Fruit fly (Drosophila melanogaster): ENCODE results near the gene CG5746.
A peak's percentile ranks its signal among the peaks of the same experiment; 100 is the strongest.

The CG5746 gene

DNA sequence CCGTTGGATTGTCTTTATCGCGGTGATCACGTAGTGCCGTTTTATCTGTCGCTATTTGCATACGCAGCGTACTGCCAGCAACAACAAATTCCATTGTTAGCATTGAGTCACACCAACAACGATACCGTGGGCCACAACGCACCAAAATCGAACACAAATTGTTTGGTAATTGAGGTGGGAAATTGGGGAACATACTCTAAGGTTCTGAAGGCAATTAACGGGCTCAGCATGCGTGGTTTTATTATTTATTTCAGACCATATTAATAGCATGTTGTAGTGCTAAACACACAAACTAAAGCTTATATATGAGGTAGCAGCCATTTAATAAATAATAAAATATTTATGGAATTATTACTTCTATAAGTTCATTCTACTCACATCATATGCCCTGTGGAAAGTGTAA, 50.1 kb downstream of the CG5746 start (continued):
- TF ChIP-seq CG5180 (GFP tag; optimal IDR thresholded peaks at IDR 0.05) (no peak), ken (GFP tag; IDR thresholded peaks at IDR 0.05) (peak; percentile 44; the same call in 2 of the 3 replicates), CG6765 (GFP tag; optimal IDR thresholded peaks at IDR 0.05) (no peak), CG10267 (tag; optimal IDR thresholded peaks at IDR 0.05) (peak; percentile 12), CG11695 (GFP tag; IDR thresholded peaks at IDR 0.05) (0 out of 3 replicates have a peak, but pooled peaks have one; percentile 22), aop (GFP tag; IDR thresholded peaks at IDR 0.05) (no peak), CG2116 (GFP tag; optimal IDR thresholded peaks at IDR 0.05) (no peak), CG11085 (GFP tag; IDR thresholded peaks at IDR 0.05) (no peak), CG6683 (GFP tag; optimal IDR thresholded peaks at IDR 0.05) (no peak), Stat92E (GFP tag; optimal IDR thresholded peaks at IDR 0.05) (no peak), CG4282 (GFP tag; optimal IDR thresholded peaks at IDR 0.05) (no peak), Kr (GFP tag; optimal IDR thresholded peaks at IDR 0.05) (no peak), CG9215 (GFP tag; IDR thresholded peaks at IDR 0.05) (no peak), amos (GFP tag; IDR thresholded peaks at IDR 0.05; ENCODE audit: partially characterized antibody) (no peak), row (GFP tag; IDR thresholded peaks at IDR 0.05) (peak; percentile 44), CG7357 (GFP tag; IDR thresholded peaks at IDR 0.05) (no peak), Fer2 (tag; optimal IDR thresholded peaks at IDR 0.05) (no peak), CG43689 (GFP tag; IDR thresholded peaks at IDR 0.05) (no peak), MBD-R2 (GFP tag; IDR thresholded peaks at IDR 0.05) (no peak), CG33213 (GFP tag; optimal IDR thresholded peaks at IDR 0.05) (no peak), bowl (GFP tag; IDR thresholded peaks at IDR 0.05) (no peak), Hmx (GFP tag; optimal IDR thresholded peaks at IDR 0.05) (no peak), pros (GFP tag; optimal IDR thresholded peaks at IDR 0.05) (no peak), CG10979 (tag; optimal IDR thresholded peaks at IDR 0.05) (peak; percentile 33), org-1 (GFP tag; optimal IDR thresholded peaks at IDR 0.05) (no peak), CG6254 (GFP tag; optimal IDR thresholded peaks at IDR 0.05) (no peak), CG18619 (GFP tag; optimal IDR thresholded peaks at IDR 0.05) (no peak), ase (GFP tag; IDR thresholded peaks at IDR 0.05) (no peak; the same call in 2 of the 3 replicates), CG5953 (GFP tag; IDR thresholded peaks at IDR 0.05) (no peak), kah (GFP tag; optimal IDR thresholded peaks at IDR 0.05) (no peak), Hr78 (GFP tag; optimal IDR thresholded peaks at IDR 0.05) (no peak), tgo (GFP tag; IDR thresholded peaks at IDR 0.05) (no peak), unc-4 (GFP tag; IDR thresholded peaks at IDR 0.05; ENCODE audit: partially characterized antibody) (no peak), repo (GFP tag; optimal IDR thresholded peaks at IDR 0.05) (no peak), pum (GFP tag; optimal IDR thresholded peaks at IDR 0.05) (no peak), Gug (GFP tag; IDR thresholded peaks at IDR 0.05) (no peak), seq (GFP tag; IDR thresholded peaks at IDR 0.05) (no peak), CG6854 (GFP tag; optimal IDR thresholded peaks at IDR 0.05) (no peak), CG11723 (GFP tag; optimal IDR thresholded peaks at IDR 0.05) (peak; percentile 14), Doc3 (GFP tag; IDR thresholded peaks at IDR 0.05; ENCODE audit: partially characterized antibody) (no peak), slou (GFP tag; optimal IDR thresholded peaks at IDR 0.05) (no peak), CG34422 (GFP tag; IDR thresholded peaks at IDR 0.05) (no peak), Lhr (GFP tag; optimal IDR thresholded peaks at IDR 0.05) (no peak), en (GFP tag; optimal IDR thresholded peaks at IDR 0.05) (no peak), Lpt (GFP tag; optimal IDR thresholded peaks at IDR 0.05) (no peak), Jarid2 (GFP tag; optimal IDR thresholded peaks at IDR 0.05) (no peak), dati (GFP tag; IDR thresholded peaks at IDR 0.05) (no peak), abd-A (tag; optimal IDR thresholded peaks at IDR 0.05) (no peak), CG3995 (GFP tag; optimal IDR thresholded peaks at IDR 0.05) (no peak), twi (tag; optimal IDR thresholded peaks at IDR 0.05) (no peak), Dbx (GFP tag; IDR thresholded peaks at IDR 0.05) (no peak), dimm (GFP tag; IDR thresholded peaks at IDR 0.05) (no peak)
